Fruit fly (Drosophila melanogaster): ENCODE results near the gene Arfrp1.

DNA sequence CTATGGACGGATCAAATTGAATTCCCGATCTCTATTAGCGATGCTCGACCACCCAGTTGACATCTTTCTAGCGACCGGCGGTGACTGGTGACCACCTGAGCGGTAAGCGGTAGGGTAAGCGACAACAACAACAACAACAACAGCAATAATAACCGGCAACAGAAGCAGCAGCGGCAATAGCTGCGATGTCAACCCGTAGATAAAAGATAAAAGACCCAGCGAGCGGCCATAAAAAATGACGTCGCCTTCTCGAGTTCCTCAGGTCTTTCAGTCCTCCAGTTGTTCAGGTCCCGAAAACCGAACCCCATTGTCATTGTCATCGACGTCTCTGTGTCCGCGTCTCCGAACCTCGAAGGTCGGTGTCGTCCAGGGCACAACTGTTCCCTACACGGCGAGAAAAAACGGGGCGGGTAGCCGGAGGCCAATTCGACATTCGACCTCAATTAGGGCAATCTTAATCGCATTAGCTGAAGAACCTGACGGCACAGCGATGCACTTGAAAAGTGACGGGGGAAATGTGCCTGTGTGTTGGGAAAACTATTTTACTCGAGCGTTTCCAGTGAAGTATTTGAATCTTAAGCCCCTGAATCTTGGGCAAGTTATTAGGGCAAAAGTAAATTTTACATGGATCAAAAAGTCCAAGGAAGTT lies 25.8 kb downstream of the Arfrp1 start:
- TF ChIP-seq Pif1A (GFP tag; optimal IDR thresholded peaks at IDR 0.05), result no peak
- TF ChIP-seq Pif1B (GFP tag; optimal IDR thresholded peaks at IDR 0.05), result no peak
- no peak for TF ChIP-seq CG32121 (GFP tag; IDR thresholded peaks at IDR 0.05)
- TF ChIP-seq CG17806 (tag; optimal IDR thresholded peaks at IDR 0.05), result no peak
- no peak for TF ChIP-seq CG14655 (GFP tag; optimal IDR thresholded peaks at IDR 0.05)
- TF ChIP-seq CG13204 (GFP tag; optimal IDR thresholded peaks at IDR 0.05), result no peak
- no peak for TF ChIP-seq Ets98B (GFP tag; IDR thresholded peaks at IDR 0.05)
- TF ChIP-seq fd96Ca (GFP tag; IDR thresholded peaks at IDR 0.05), result no peak
- no peak for TF ChIP-seq CG12605 (GFP tag; IDR thresholded peaks at IDR 0.05)

Data from whole organism, pupa.